Fruit fly (Drosophila melanogaster) S2 (cell line): ENCODE data around the gene Regnase-1.

ENCODE experiments used
- CG8478 ChIP-seq: fragments of >200 bp; optimal IDR thresholded peaks from 2 replicates; lab custom pipeline; 2018
- CTCF ChIP-seq, 2 experiments: fragments of >200 bp; optimal IDR thresholded peaks; 2 replicates each; lab custom pipeline; 2018

DNA sequence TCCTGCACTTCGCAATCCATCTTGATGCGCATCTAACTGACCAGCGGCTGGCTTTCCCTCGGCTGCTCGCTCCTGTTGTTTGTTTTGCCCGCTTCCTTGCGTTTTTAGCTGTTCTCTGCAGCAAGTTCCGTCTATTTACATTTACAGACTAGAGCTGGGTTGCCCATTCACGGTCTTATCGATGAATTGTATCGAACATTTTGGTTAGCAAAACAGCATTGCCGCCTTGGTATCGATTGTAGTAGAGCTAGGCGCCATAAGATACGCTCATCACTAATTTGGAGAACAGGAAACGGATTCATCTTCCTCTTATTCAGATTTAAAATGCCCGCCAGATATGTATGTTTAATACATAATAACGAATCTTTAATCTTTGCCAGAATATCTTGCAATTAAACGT lies at the start of gene Regnase-1:
- TF ChIP-seq CTCF (optimal IDR thresholded peaks at IDR 0.05; lab: Kevin White, UChicago) = no peak
- no peak for TF ChIP-seq CG8478 (lab: Kevin White, UChicago)
